Worm (Caenorhabditis elegans) whole organism, L1 larva: Measurements from ENCODE around the gene aptf-4.

ENCODE experiments used
- C04F5.9 ChIP-seq: sonication (generic microtip); optimal IDR thresholded peaks from 2 replicates; lab custom pipeline; 2016; ENCODE audit warnings: missing genetic modification characterization, missing compliant biosample characterization
- C34B4.2 ChIP-seq: sonication (generic microtip); optimal IDR thresholded peaks from 2 replicates; lab custom pipeline; 2017; ENCODE audit warnings: mild to moderate bottlenecking, missing genetic modification characterization, missing compliant biosample characterization
- Y116A8C.19 ChIP-seq: sonication (generic microtip); optimal IDR thresholded peaks from 2 replicates; lab custom pipeline; 2016; ENCODE audit warnings: missing compliant biosample characterization, missing genetic modification characterization, borderline replicate concordance
- alr-1 ChIP-seq: fragments of 200-800 bp; sonication (Bioruptor generic); optimal IDR thresholded peaks from 2 replicates; lab custom pipeline; 2018; ENCODE audit warnings: borderline replicate concordance, mild to moderate bottlenecking, missing genetic modification characterization, missing compliant biosample characterization
- ama-1 ChIP-seq: fragments of 150-350 bp; optimal IDR thresholded peaks from 2 replicates; lab custom pipeline; 2014
- blmp-1 ChIP-seq: fragments of 150-350 bp; optimal IDR thresholded peaks from 2 replicates; lab custom pipeline; 2014; ENCODE audit warnings: missing biosample characterization, missing genetic modification characterization
- ceh-63 ChIP-seq: fragments of 200-800 bp; sonication (Bioruptor generic); optimal IDR thresholded peaks from 2 replicates; lab custom pipeline; 2018; ENCODE audit warnings: mild to moderate bottlenecking, missing genetic modification characterization, missing compliant biosample characterization
- ceh-82 ChIP-seq, 3 experiments: fragments of 150-350 bp in 1 of 3; sonication (generic microtip) in 2 of 3; optimal IDR thresholded peaks; 2 replicates each; lab custom pipeline; 2014 to 2017; ENCODE audit warnings: missing biosample characterization in 3 of 3, missing genetic modification characterization in 3 of 3
- ceh-88 ChIP-seq: fragments of 200-800 bp; sonication (Bioruptor generic); IDR thresholded peaks from 2 replicates; pipeline ENCODE4 v1.3.6; 2022; ENCODE audit warnings: missing genetic modification characterization, missing compliant biosample characterization
- ceh-90 ChIP-seq: sonication (generic microtip); optimal IDR thresholded peaks from 2 replicates; lab custom pipeline; 2016; ENCODE audit warnings: missing genetic modification characterization, missing compliant biosample characterization
- dpl-1 ChIP-seq, 3 experiments: fragments of 150-350 bp in 2 of 3; sonication (generic microtip) in 1 of 3; optimal IDR thresholded peaks; 2 replicates each; lab custom pipeline; 2014 to 2017; ENCODE audit warnings: missing biosample characterization in 3 of 3, missing genetic modification characterization in 3 of 3, missing genetic modification reagents in 3 of 3
- dsc-1 ChIP-seq: sonication (generic microtip); optimal IDR thresholded peaks from 2 replicates; lab custom pipeline; 2016; ENCODE audit warnings: mild to moderate bottlenecking, missing genetic modification characterization, missing compliant biosample characterization
- efl-1 ChIP-seq, 4 experiments: fragments of 150-350 bp; optimal IDR thresholded peaks in 3 of 4; peaks in 1 of 4; 1 replicate in 1 of 4; 2 replicates in 3 of 4; lab custom pipeline; 2014; ENCODE audit warnings: missing biosample characterization in 2 of 4, missing genetic modification characterization in 2 of 4, missing genetic modification reagents in 2 of 4
- efl-3 ChIP-seq: fragments of 200-800 bp; sonication (Bioruptor generic); optimal IDR thresholded peaks from 2 replicates; lab custom pipeline; 2018; ENCODE audit warnings: mild to moderate bottlenecking, missing genetic modification characterization, missing compliant biosample characterization
- egl-13 ChIP-seq: sonication (generic microtip); optimal IDR thresholded peaks from 2 replicates; lab custom pipeline; 2016; ENCODE audit warnings: missing genotype, missing genetic modification reagents, missing genetic modification characterization, missing compliant biosample characterization
- egl-27 ChIP-seq, 2 experiments: fragments of 150-350 bp in 1 of 2; sonication (generic microtip); optimal IDR thresholded peaks; 3 replicates each; lab custom pipeline; 2017 to 2018; ENCODE audit warnings: missing biosample characterization in 2 of 2, missing genetic modification characterization in 2 of 2, missing genetic modification reagents in 2 of 2
- elt-2 ChIP-seq: sonication (generic microtip); optimal IDR thresholded peaks from 2 replicates; lab custom pipeline; 2016; ENCODE audit warnings: missing genetic modification characterization, mild to moderate bottlenecking, inconsistent platforms, missing compliant biosample characterization, missing genetic modification reagents
- elt-3 ChIP-seq, 6 experiments: fragments of 150-350 bp in 1 of 6; sonication (generic microtip); optimal IDR thresholded peaks; 2 replicates each; lab custom pipeline; 2017 to 2018; ENCODE audit warnings: missing biosample characterization in 6 of 6, missing genetic modification characterization in 6 of 6, inconsistent platforms in 1 of 6
- fkh-8 ChIP-seq: sonication (generic microtip); optimal IDR thresholded peaks from 2 replicates; lab custom pipeline; 2016; ENCODE audit warnings: mild to moderate bottlenecking, missing genetic modification characterization, missing compliant biosample characterization
- fos-1 ChIP-seq: fragments of 150-350 bp; optimal IDR thresholded peaks from 2 replicates; lab custom pipeline; 2014; ENCODE audit warnings: missing biosample characterization, missing genetic modification characterization
- grh-1 ChIP-seq: fragments of 200-800 bp; sonication (Bioruptor generic); IDR thresholded peaks from 2 replicates; pipeline ENCODE4 v1.3.6; 2022; ENCODE audit warnings: missing genetic modification reagents, missing genetic modification characterization, missing compliant biosample characterization
- hlh-17 ChIP-seq: fragments of 200-800 bp; sonication (Bioruptor generic); optimal IDR thresholded peaks from 2 replicates; lab custom pipeline; 2018; ENCODE audit warnings: missing genetic modification characterization, mild to moderate bottlenecking, missing compliant biosample characterization, moderate library complexity, borderline replicate concordance
- hlh-4 ChIP-seq: sonication (generic microtip); optimal IDR thresholded peaks from 2 replicates; lab custom pipeline; 2016; ENCODE audit warnings: mild to moderate bottlenecking, missing genetic modification characterization, missing compliant biosample characterization
- hpl-2 ChIP-seq: fragments of 150-350 bp; optimal IDR thresholded peaks from 2 replicates; lab custom pipeline; 2014; ENCODE audit warnings: missing biosample characterization, missing genetic modification reagents, missing genetic modification characterization
- irx-1 ChIP-seq: sonication (generic microtip); optimal IDR thresholded peaks from 2 replicates; lab custom pipeline; 2016; ENCODE audit warnings: missing genetic modification characterization, missing compliant biosample characterization
- jun-1 ChIP-seq: fragments of 150-350 bp; optimal IDR thresholded peaks from 2 replicates; lab custom pipeline; 2014; ENCODE audit warnings: missing biosample characterization, missing genetic modification reagents, missing genetic modification characterization
- lin-14 ChIP-seq: fragments of 200-800 bp; sonication (Bioruptor generic); optimal IDR thresholded peaks from 2 replicates; lab custom pipeline; 2018; ENCODE audit warnings: mild to moderate bottlenecking, missing genetic modification characterization, moderate library complexity, missing compliant biosample characterization
- lin-35 ChIP-seq, 2 experiments: fragments of 150-350 bp; optimal IDR thresholded peaks; 2 replicates each; lab custom pipeline; 2014; ENCODE audit warnings: missing biosample characterization in 2 of 2, missing genetic modification characterization in 2 of 2, missing genetic modification reagents in 2 of 2
- lin-39 ChIP-seq: fragments of 150-350 bp; optimal IDR thresholded peaks from 2 replicates; lab custom pipeline; 2014; ENCODE audit warnings: missing biosample characterization, missing genetic modification reagents, missing genetic modification characterization
- lir-3 ChIP-seq: sonication (generic microtip); optimal IDR thresholded peaks from 2 replicates; lab custom pipeline; 2016; ENCODE audit warnings: mild to moderate bottlenecking, missing genetic modification characterization, moderate library complexity, missing compliant biosample characterization; ENCODE audit not compliant: poor library complexity
- mab-9 ChIP-seq: fragments of 200-800 bp; sonication (Bioruptor generic); IDR thresholded peaks from 2 replicates; pipeline ENCODE4 v1.3.6; 2022; ENCODE audit warnings: missing genetic modification reagents, missing genetic modification characterization, missing compliant biosample characterization
- mdl-1 ChIP-seq, 2 experiments: fragments of 150-350 bp; optimal IDR thresholded peaks; 2 replicates each; lab custom pipeline; 2014 to 2017; ENCODE audit warnings: missing biosample characterization in 2 of 2, missing genetic modification characterization in 2 of 2, inconsistent platforms in 1 of 2
- mef-2 ChIP-seq: fragments of 150-350 bp; optimal IDR thresholded peaks from 2 replicates; lab custom pipeline; 2014; ENCODE audit warnings: missing biosample characterization, missing genetic modification characterization
- mep-1 ChIP-seq: fragments of 150-350 bp; optimal IDR thresholded peaks from 2 replicates; lab custom pipeline; 2014; ENCODE audit warnings: missing biosample characterization, missing genetic modification characterization
- nhr-11 ChIP-seq: fragments of 150-350 bp; optimal IDR thresholded peaks from 2 replicates; lab custom pipeline; 2014; ENCODE audit warnings: missing biosample characterization, missing genetic modification characterization
- nhr-12 ChIP-seq: sonication (generic microtip); optimal IDR thresholded peaks from 2 replicates; lab custom pipeline; 2017; ENCODE audit warnings: missing biosample characterization, missing genetic modification characterization
- nhr-20 ChIP-seq: sonication (generic microtip); optimal IDR thresholded peaks from 2 replicates; lab custom pipeline; 2016; ENCODE audit warnings: mild to moderate bottlenecking, missing genetic modification characterization, missing compliant biosample characterization
- nhr-76 ChIP-seq: sonication (generic microtip); optimal IDR thresholded peaks from 2 replicates; lab custom pipeline; 2017; ENCODE audit warnings: missing biosample characterization, missing genetic modification characterization
- nhr-84 ChIP-seq: sonication (generic microtip); optimal IDR thresholded peaks from 2 replicates; lab custom pipeline; 2017; ENCODE audit warnings: missing biosample characterization, missing genetic modification characterization
- pax-3 ChIP-seq: fragments of 200-800 bp; sonication (Bioruptor generic); optimal IDR thresholded peaks from 2 replicates; lab custom pipeline; 2018; ENCODE audit warnings: mild to moderate bottlenecking, missing genetic modification characterization, moderate library complexity, missing compliant biosample characterization
- pqm-1 ChIP-seq: sonication (generic microtip); optimal IDR thresholded peaks from 3 replicates; lab custom pipeline; 2017; ENCODE audit warnings: missing biosample characterization, missing genetic modification characterization
- rnt-1 ChIP-seq: sonication (generic microtip); optimal IDR thresholded peaks from 2 replicates; lab custom pipeline; 2016; ENCODE audit warnings: mild to moderate bottlenecking, missing genetic modification characterization, moderate library complexity, missing compliant biosample characterization
- snpc-4 ChIP-seq: fragments of 150-350 bp; optimal IDR thresholded peaks from 2 replicates; lab custom pipeline; 2014; ENCODE audit warnings: missing biosample characterization, missing genetic modification characterization
- snu-23 ChIP-seq: sonication (generic microtip); optimal IDR thresholded peaks from 2 replicates; lab custom pipeline; 2016; ENCODE audit warnings: missing genetic modification characterization, missing compliant biosample characterization
- sox-4 ChIP-seq: sonication (generic microtip); optimal IDR thresholded peaks from 2 replicates; lab custom pipeline; 2016; ENCODE audit warnings: missing genetic modification characterization, missing compliant biosample characterization
- sup-37 ChIP-seq: fragments of 200-800 bp; sonication (Bioruptor generic); optimal IDR thresholded peaks from 2 replicates; lab custom pipeline; 2018; ENCODE audit warnings: mild to moderate bottlenecking, missing genetic modification characterization, missing compliant biosample characterization
- tbx-2 ChIP-seq: sonication (generic microtip); optimal IDR thresholded peaks from 2 replicates; lab custom pipeline; 2016; ENCODE audit warnings: missing genetic modification characterization, missing compliant biosample characterization
- unc-62 ChIP-seq: fragments of 150-350 bp; optimal IDR thresholded peaks from 2 replicates; lab custom pipeline; 2014; ENCODE audit warnings: missing biosample characterization, missing genetic modification reagents, missing genetic modification characterization
- xbp-1 ChIP-seq: sonication (generic microtip); optimal IDR thresholded peaks from 2 replicates; lab custom pipeline; 2016; ENCODE audit warnings: missing genetic modification characterization, missing compliant biosample characterization
- zip-4 ChIP-seq: fragments of 200-800 bp; sonication (Bioruptor generic); optimal IDR thresholded peaks from 2 replicates; lab custom pipeline; 2018; ENCODE audit warnings: mild to moderate bottlenecking, missing genetic modification characterization, moderate library complexity, missing compliant biosample characterization
- ztf-11 ChIP-seq, 2 experiments: sonication (generic microtip); optimal IDR thresholded peaks; 2 replicates each; lab custom pipeline; 2016 to 2017; ENCODE audit warnings: missing genetic modification characterization in 2 of 2, missing biosample characterization in 1 of 2, missing compliant biosample characterization in 1 of 2

aptf-4 gene

DNA sequence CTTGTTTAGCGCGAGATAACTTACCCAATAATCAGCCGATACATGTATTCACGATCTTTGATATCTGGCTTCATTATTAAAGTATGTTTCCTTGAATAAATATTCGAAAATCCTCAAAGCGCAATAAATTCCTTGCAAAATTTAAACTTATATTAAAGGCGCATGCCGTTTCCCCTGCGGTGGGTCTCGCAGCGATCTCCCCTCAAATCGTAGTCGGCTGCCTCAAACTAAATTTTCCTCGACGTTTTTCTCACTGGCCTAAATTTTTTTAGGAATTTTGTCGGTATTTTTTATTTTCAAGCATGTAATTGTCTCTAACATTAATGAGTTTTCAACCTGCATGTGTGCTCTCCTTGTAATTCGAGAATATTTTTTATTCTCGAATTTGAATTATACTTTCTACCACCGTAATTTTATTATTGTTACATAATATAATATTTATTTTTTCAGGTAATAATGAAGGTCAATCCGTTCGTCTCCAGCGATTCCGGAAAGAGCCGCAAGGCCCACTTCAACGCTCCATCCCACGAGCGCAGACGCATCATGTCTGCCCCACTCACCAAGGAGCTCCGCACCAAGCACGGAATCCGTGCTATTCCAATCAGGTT, 11.7 kb downstream of the aptf-4 start, which contains the start of the genes cpf-1 and rpl-26 (continued):
- TF ChIP-seq sox-4 (no peak), pax-3 (tag; lab: Kevin White, UChicago) (no peak), mdl-1 (tag; optimal IDR thresholded peaks at IDR 0.05; lab: Kevin White, UChicago) (peak in 1 of 2 experiments; percentile 39), irx-1 (no peak), nhr-76 (no peak), unc-62 (GFP tag; lab: Kevin White, UChicago) (no peak), ceh-90 (tag; lab: Kevin White, UChicago) (no peak), nhr-11 (tag; lab: Kevin White, UChicago) (no peak), elt-3 (tag; optimal IDR thresholded peaks at IDR 0.05; lab: Kevin White, UChicago) (peak in 1 of 6 experiments; percentile 84), lin-14 (GFP tag; lab: Kevin White, UChicago) (no peak), ceh-88 (GFP tag; lab: Robert Waterston, UW) (no peak), ztf-11 (tag; optimal IDR thresholded peaks at IDR 0.05; lab: Kevin White, UChicago) (no peak), nhr-84 (tag; lab: Kevin White, UChicago) (no peak), sup-37 (GFP tag; lab: Kevin White, UChicago) (no peak), xbp-1 (tag; lab: Kevin White, UChicago) (peak; percentile 48), blmp-1 (tag; lab: Kevin White, UChicago) (peak; percentile 67), efl-3 (no peak), snu-23 (GFP tag; lab: Kevin White, UChicago) (peak; percentile 69), lin-39 (tag; lab: Kevin White, UChicago) (no peak), nhr-20 (tag; lab: Kevin White, UChicago) (peak; percentile 71), dpl-1 (GFP tag; optimal IDR thresholded peaks at IDR 0.05; lab: Kevin White, UChicago) (peak; percentile 65 to 78 (median 67)), elt-2 (no peak), fkh-8 (peak; percentile 32), C04F5.9 (tag; lab: Kevin White, UChicago) (no peak), hlh-4 (no peak), Y116A8C.19 (no peak), mep-1 (tag; lab: Kevin White, UChicago) (peak; percentile 69), jun-1 (peak; percentile 37), mab-9 (GFP tag; lab: Robert Waterston, UW) (no peak), lir-3 (tag; lab: Kevin White, UChicago) (no peak), ceh-63 (GFP tag; lab: Kevin White, UChicago) (no peak), tbx-2 (no peak), egl-13 (tag; lab: Kevin White, UChicago) (no peak), efl-1 (optimal IDR thresholded peaks at IDR 0.05; lab: Kevin White, UChicago) (peak; percentile 72 to 73), efl-1 (GFP tag; optimal IDR thresholded peaks at IDR 0.05 in 1 of 2; lab: Kevin White, UChicago) (peak; percentile 73 to 96), mef-2 (no peak), ama-1 (lab: Kevin White, UChicago) (no peak), C34B4.2 (tag; lab: Kevin White, UChicago) (no peak), lin-35 (GFP tag; optimal IDR thresholded peaks at IDR 0.05; lab: Kevin White, UChicago) (peak; percentile 70 to 81), hlh-17 (GFP tag; lab: Kevin White, UChicago) (no peak), zip-4 (GFP tag; lab: Kevin White, UChicago) (no peak), rnt-1 (tag; lab: Kevin White, UChicago) (peak; percentile 61), nhr-12 (tag; lab: Kevin White, UChicago) (no peak), ceh-82 (tag; optimal IDR thresholded peaks at IDR 0.05; lab: Kevin White, UChicago) (peak; percentile 10 to 61 (median 23)), egl-27 (tag; optimal IDR thresholded peaks at IDR 0.05; lab: Kevin White, UChicago) (no peak), alr-1 (tag; lab: Kevin White, UChicago) (no peak), dsc-1 (tag; lab: Kevin White, UChicago) (no peak), fos-1 (tag; lab: Kevin White, UChicago) (peak; percentile 25), pqm-1 (tag; lab: Kevin White, UChicago) (no peak), grh-1 (GFP tag; lab: Robert Waterston, UW) (no peak), hpl-2 (GFP tag; lab: Kevin White, UChicago) (no peak), snpc-4 (peak; percentile 4)
